Fruit fly (Drosophila melanogaster) whole organism: ENCODE results near the gene CG5886.

Source experiments
- CG8478 ChIP-seq: fragments of >200 bp; optimal IDR thresholded peaks from 2 replicates; lab custom pipeline; 2018; ENCODE audit warnings: inconsistent platforms
- Dll ChIP-seq: fragments of >200 bp; optimal IDR thresholded peaks from 2 replicates; lab custom pipeline; 2017
- EcR ChIP-seq, 2 experiments: fragments of >200 bp; optimal IDR thresholded peaks; 2 replicates each; lab custom pipeline; 2017; ENCODE audit warnings: missing biosample characterization in 2 of 2, missing genetic modification characterization in 2 of 2, missing genetic modification reagents in 2 of 2
- pan ChIP-seq: fragments of >200 bp; optimal IDR thresholded peaks from 2 replicates; lab custom pipeline; 2017
- psq ChIP-seq: fragments of >200 bp; optimal IDR thresholded peaks from 2 replicates; lab custom pipeline; 2017
- usp ChIP-seq: fragments of >200 bp; optimal IDR thresholded peaks from 2 replicates; lab custom pipeline; 2017; ENCODE audit warnings: missing biosample characterization, missing genetic modification characterization, mixed read lengths

Gene CG5886

dm6 chr3R:25888307-25889075 lies 37.1 kb downstream of the CG5886 start, which contains the start of gene Lnk:
Lnk (plus strand) TSS chr3R:25888542.
- TF ChIP-seq CG8478 (lab: Kevin White, UChicago) (peak; percentile 1), psq (lab: Kevin White, UChicago) (no peak)

dm6 chr3R:25893272-25893671 lies 41.8 kb downstream of the CG5886 start, which contains the start of gene CG5913:
CG5913 (plus strand) TSS chr3R:25893495.
- no peak for TF ChIP-seq Dll (lab: Kevin White, UChicago)

- no peak for TF ChIP-seq CG8478 (lab: Kevin White, UChicago)
- TF ChIP-seq Dll (lab: Kevin White, UChicago): no peak
- no peak for TF ChIP-seq pan
- TF ChIP-seq EcR (GFP tag; optimal IDR thresholded peaks at IDR 0.05; lab: Kevin White, UChicago): no peak
- TF ChIP-seq psq (lab: Kevin White, UChicago): no peak
- no peak for TF ChIP-seq usp (GFP tag; lab: Kevin White, UChicago)
Observed at dm6 chr3R:25895522-25895921, 44.1 kb downstream of the CG5886 start, which contains the start of gene Sodq. Sodq (plus strand) TSS chr3R:25895822.

- TF ChIP-seq CG8478 (lab: Kevin White, UChicago) (no peak), EcR (GFP tag; optimal IDR thresholded peaks at IDR 0.05; lab: Kevin White, UChicago) (no peak), usp (GFP tag; lab: Kevin White, UChicago) (no peak), psq (lab: Kevin White, UChicago) (no peak), pan (no peak), Dll (lab: Kevin White, UChicago) (no peak)
Observed at dm6 chr3R:25897176-25897575, 45.7 kb downstream of the CG5886 start, which contains the start of gene Mco3. Mco3 (plus strand) TSS chr3R:25897476.

- TF ChIP-seq CG8478 (lab: Kevin White, UChicago): no peak
- no peak for TF ChIP-seq usp (GFP tag; lab: Kevin White, UChicago)
- no peak for TF ChIP-seq pan
- TF ChIP-seq Dll (lab: Kevin White, UChicago): no peak
- TF ChIP-seq EcR (GFP tag; optimal IDR thresholded peaks at IDR 0.05; lab: Kevin White, UChicago): no peak
- no peak for TF ChIP-seq psq (lab: Kevin White, UChicago)
Observed at dm6 chr3R:25899690-25900089, 48.3 kb downstream of the CG5886 start, which contains the start of gene CG31091. CG31091 (plus strand) TSS chr3R:25899903.

- no peak for TF ChIP-seq psq (lab: Kevin White, UChicago)
Observed at dm6 chr3R:25902343-25902742, 50.9 kb downstream of the CG5886 start, which contains the start of gene CG31089. CG31089 (plus strand) TSS chr3R:25902643.
